Worm (Caenorhabditis elegans) whole organism, L1 larva: Measurements from ENCODE around the gene F01G10.10.

ENCODE experiments used
- ceh-63 ChIP-seq: fragments of 200-800 bp; sonication (Bioruptor generic); optimal IDR thresholded peaks from 2 replicates; lab custom pipeline; 2018; ENCODE audit warnings: mild to moderate bottlenecking, missing genetic modification characterization, missing compliant biosample characterization
- ceh-90 ChIP-seq: sonication (generic microtip); optimal IDR thresholded peaks from 2 replicates; lab custom pipeline; 2016; ENCODE audit warnings: missing genetic modification characterization, missing compliant biosample characterization
- ces-1 ChIP-seq: fragments of 150-350 bp; optimal IDR thresholded peaks from 2 replicates; lab custom pipeline; 2014; ENCODE audit warnings: missing biosample characterization, missing genetic modification reagents, missing genetic modification characterization
- egl-27 ChIP-seq, 2 experiments: fragments of 150-350 bp in 1 of 2; sonication (generic microtip); optimal IDR thresholded peaks; 3 replicates each; lab custom pipeline; 2017 to 2018; ENCODE audit warnings: missing biosample characterization in 2 of 2, missing genetic modification characterization in 2 of 2, missing genetic modification reagents in 2 of 2
- elt-2 ChIP-seq: sonication (generic microtip); optimal IDR thresholded peaks from 2 replicates; lab custom pipeline; 2016; ENCODE audit warnings: missing genetic modification characterization, mild to moderate bottlenecking, inconsistent platforms, missing compliant biosample characterization, missing genetic modification reagents
- elt-3 ChIP-seq, 6 experiments: fragments of 150-350 bp in 1 of 6; sonication (generic microtip); optimal IDR thresholded peaks; 2 replicates each; lab custom pipeline; 2017 to 2018; ENCODE audit warnings: missing biosample characterization in 6 of 6, missing genetic modification characterization in 6 of 6, inconsistent platforms in 1 of 6
- hpl-2 ChIP-seq: fragments of 150-350 bp; optimal IDR thresholded peaks from 2 replicates; lab custom pipeline; 2014; ENCODE audit warnings: missing biosample characterization, missing genetic modification reagents, missing genetic modification characterization
- irx-1 ChIP-seq: sonication (generic microtip); optimal IDR thresholded peaks from 2 replicates; lab custom pipeline; 2016; ENCODE audit warnings: missing genetic modification characterization, missing compliant biosample characterization
- nhr-11 ChIP-seq: fragments of 150-350 bp; optimal IDR thresholded peaks from 2 replicates; lab custom pipeline; 2014; ENCODE audit warnings: missing biosample characterization, missing genetic modification characterization

DNA sequence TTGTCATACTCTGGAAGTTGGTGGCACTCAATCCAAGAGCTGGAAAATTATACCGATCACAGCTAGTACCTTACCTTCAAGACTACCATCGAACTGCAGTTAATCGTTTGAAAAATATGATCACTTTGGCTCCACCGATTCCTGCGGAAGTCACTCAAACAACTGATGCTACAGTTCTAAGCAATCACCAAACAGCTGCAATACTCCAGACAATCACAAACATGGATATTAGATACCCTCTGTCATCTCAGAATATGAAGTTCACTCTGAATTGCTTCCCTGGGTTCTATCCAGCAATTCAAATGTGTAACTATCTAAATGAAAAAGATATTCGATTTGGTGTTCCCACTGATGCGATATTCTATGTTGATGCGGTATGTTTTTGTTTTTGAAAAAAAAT is 42.6 kb downstream of the F01G10.10 start:
- TF ChIP-seq egl-27 (tag; optimal IDR thresholded peaks at IDR 0.05; lab: Kevin White, UChicago): no peak
- TF ChIP-seq nhr-11 (tag; lab: Kevin White, UChicago): no peak
- TF ChIP-seq elt-3 (tag; optimal IDR thresholded peaks at IDR 0.05; lab: Kevin White, UChicago): no peak
- TF ChIP-seq ceh-63 (GFP tag; lab: Kevin White, UChicago): no peak
- TF ChIP-seq elt-2 (tag; lab: Kevin White, UChicago): no peak
- TF ChIP-seq ces-1 (GFP tag; lab: Kevin White, UChicago): no peak
- TF ChIP-seq hpl-2 (GFP tag; lab: Kevin White, UChicago): no peak
- no peak for TF ChIP-seq irx-1 (tag; lab: Kevin White, UChicago)
- TF ChIP-seq ceh-90 (tag; lab: Kevin White, UChicago): no peak
